Fruit fly (Drosophila melanogaster) whole organism, embryonic: ENCODE results near the gene ATPsynO.

ENCODE experiments used
- Ada2b ChIP-seq: fragments of 200-800 bp; sonication (Bioruptor generic); IDR thresholded peaks from 2 replicates; pipeline ENCODE4 v1.3.6; 2022; ENCODE audit warnings: missing biosample characterization, missing genetic modification characterization
- Awh ChIP-seq: fragments of 200-800 bp; sonication (Bioruptor generic); IDR thresholded peaks from 2 replicates; pipeline ENCODE4, ENCODE4 v1.3.6; 2022; ENCODE audit warnings: missing biosample characterization, missing genetic modification characterization
- B-H2 ChIP-seq: fragments of 200-800 bp; sonication (Bioruptor generic); optimal IDR thresholded peaks from 2 replicates; lab custom pipeline; 2018; ENCODE audit warnings: missing biosample characterization, mild to moderate bottlenecking, missing genetic modification characterization
- Bteb2 ChIP-seq: fragments of 200-800 bp; sonication (Bioruptor generic); optimal IDR thresholded peaks from 2 replicates; lab custom pipeline; 2016; ENCODE audit warnings: missing biosample characterization, missing genetic modification characterization
- CG10321 ChIP-seq: fragments of 200-800 bp; sonication (Bioruptor generic); IDR thresholded peaks from 2 replicates; pipeline ENCODE4 v1.3.6; 2022; ENCODE audit warnings: missing biosample characterization, missing genetic modification characterization
- CG10654 ChIP-seq: fragments of 200-800 bp; sonication (Bioruptor generic); optimal IDR thresholded peaks from 2 replicates; lab custom pipeline; 2016; ENCODE audit warnings: missing biosample characterization, missing genetic modification characterization
- CG11093 ChIP-seq: fragments of 200-800 bp; sonication (Bioruptor generic); IDR thresholded peaks from 3 replicates; pipeline ENCODE4 v1.3.6; 2022; ENCODE audit warnings: missing biosample characterization, missing genetic modification characterization
- CG14860 ChIP-seq: fragments of 200-800 bp; sonication (Bioruptor generic); IDR thresholded peaks from 3 replicates; pipeline ENCODE4 v1.3.6; 2022; ENCODE audit warnings: missing biosample characterization, missing genetic modification characterization; ENCODE audit not compliant: partially characterized antibody
- CG15479 ChIP-seq: fragments of 200-800 bp; sonication (Bioruptor generic); optimal IDR thresholded peaks from 3 replicates; lab custom pipeline; 2019; ENCODE audit warnings: missing biosample characterization, mild to moderate bottlenecking, missing genetic modification characterization, moderate library complexity
- CG1603 ChIP-seq: fragments of 200-800 bp; sonication (Bioruptor generic); optimal IDR thresholded peaks from 2 replicates; lab custom pipeline; 2019; ENCODE audit warnings: missing biosample characterization, mild to moderate bottlenecking, missing genetic modification characterization, moderate library complexity
- CG16779 ChIP-seq: fragments of 200-800 bp; sonication (Bioruptor generic); IDR thresholded peaks from 2 replicates; pipeline ENCODE4 v1.3.6; 2022; ENCODE audit warnings: missing biosample characterization, missing genetic modification characterization
- CG17829 ChIP-seq: fragments of 200-800 bp; optimal IDR thresholded peaks from 2 replicates; lab custom pipeline; 2019; ENCODE audit warnings: missing biosample characterization, mild to moderate bottlenecking, missing genetic modification characterization, moderate library complexity
- CG30020 ChIP-seq: fragments of 200-800 bp; optimal IDR thresholded peaks from 2 replicates; lab custom pipeline; 2019; ENCODE audit warnings: missing biosample characterization, mild to moderate bottlenecking, missing genetic modification characterization, moderate library complexity
- CG31441 ChIP-seq: fragments of 200-800 bp; sonication (Bioruptor generic); IDR thresholded peaks from 2 replicates; pipeline ENCODE4 v1.3.6; 2022; ENCODE audit warnings: missing biosample characterization, missing genetic modification characterization
- CG4424 ChIP-seq: fragments of 200-800 bp; sonication (Bioruptor generic); optimal IDR thresholded peaks from 3 replicates; lab custom pipeline; 2016; ENCODE audit warnings: missing biosample characterization, missing genetic modification characterization
- CG7271 ChIP-seq: fragments of 200-800 bp; sonication (Bioruptor generic); optimal IDR thresholded peaks from 2 replicates; lab custom pipeline; 2018; ENCODE audit warnings: missing biosample characterization, mild to moderate bottlenecking, missing genetic modification characterization, moderate library complexity
- CG7987 ChIP-seq: fragments of 200-800 bp; sonication (Bioruptor generic); optimal IDR thresholded peaks from 2 replicates; lab custom pipeline; 2018; ENCODE audit warnings: missing biosample characterization, mild to moderate bottlenecking, missing genetic modification characterization, moderate library complexity
- CG8290 ChIP-seq, 3 experiments: fragments of 200-800 bp; sonication (Bioruptor generic); optimal IDR thresholded peaks; 2 replicates each; lab custom pipeline; 2016 to 2019; ENCODE audit warnings: missing biosample characterization in 3 of 3, missing genetic modification characterization in 3 of 3, mild to moderate bottlenecking in 2 of 3, moderate library complexity in 1 of 3
- CG9876 ChIP-seq: fragments of 200-800 bp; sonication (Bioruptor generic); optimal IDR thresholded peaks from 2 replicates; lab custom pipeline; 2016; ENCODE audit warnings: missing biosample characterization, missing genetic modification characterization
- Chrac-16 ChIP-seq: fragments of 200-800 bp; sonication (Bioruptor generic); optimal IDR thresholded peaks from 3 replicates; lab custom pipeline; 2016; ENCODE audit warnings: missing biosample characterization, missing genetic modification characterization
- Dip2 ChIP-seq: fragments of 200-800 bp; sonication (Bioruptor generic); IDR thresholded peaks from 2 replicates; pipeline ENCODE4 v1.3.6; 2022; ENCODE audit warnings: missing biosample characterization, missing genetic modification characterization
- ERR ChIP-seq: fragments of 200-800 bp; sonication (Bioruptor generic); optimal IDR thresholded peaks from 2 replicates; lab custom pipeline; 2016; ENCODE audit warnings: missing biosample characterization, missing genetic modification characterization
- Ets65A ChIP-seq: fragments of 200-800 bp; sonication (Bioruptor generic); peaks from one replicate; lab custom pipeline; 2016; ENCODE audit warnings: missing biosample characterization, missing genetic modification characterization
- GATAe ChIP-seq: fragments of 200-800 bp; sonication (Bioruptor generic); conservative IDR thresholded peaks from 2 replicates; pipeline ENCODE4 v1.3.6; 2022; ENCODE audit warnings: missing biosample characterization, missing genetic modification characterization
- Hsf ChIP-seq: fragments of 200-800 bp; sonication (Bioruptor generic); optimal IDR thresholded peaks from 3 replicates; lab custom pipeline; 2016; ENCODE audit warnings: missing biosample characterization, missing genetic modification characterization
- MBD-R2 ChIP-seq: fragments of 200-800 bp; sonication (Bioruptor generic); IDR thresholded peaks from 2 replicates; pipeline ENCODE4 v1.3.6; 2022; ENCODE audit warnings: missing biosample characterization, missing genetic modification characterization
- Optix ChIP-seq: fragments of 200-800 bp; sonication (Bioruptor generic); IDR thresholded peaks from 3 replicates; pipeline ENCODE4 v1.3.6; 2022; ENCODE audit warnings: missing biosample characterization, missing genetic modification characterization
- abd-A ChIP-seq: fragments of 200-800 bp; sonication (Bioruptor generic); optimal IDR thresholded peaks from 3 replicates; lab custom pipeline; 2019; ENCODE audit warnings: missing biosample characterization, mild to moderate bottlenecking, missing genetic modification characterization, moderate library complexity
- chinmo ChIP-seq: fragments of 200-800 bp; sonication (Bioruptor generic); IDR thresholded peaks from 4 replicates; pipeline ENCODE4 v1.3.6; 2022; ENCODE audit warnings: missing biosample characterization, missing genetic modification characterization; ENCODE audit not compliant: partially characterized antibody
- crol ChIP-seq: fragments of 200-800 bp; sonication (Bioruptor generic); IDR thresholded peaks from 2 replicates; pipeline ENCODE4 v1.3.6; 2022; ENCODE audit warnings: missing biosample characterization, missing genetic modification characterization
- dmrt11E ChIP-seq: fragments of 200-800 bp; sonication (Bioruptor generic); optimal IDR thresholded peaks from 3 replicates; lab custom pipeline; 2018; ENCODE audit warnings: missing biosample characterization, mild to moderate bottlenecking, missing genetic modification characterization, moderate library complexity
- eve ChIP-seq, 2 experiments: fragments of >200 bp; optimal IDR thresholded peaks; 2 replicates each; lab custom pipeline; 2017; ENCODE audit warnings: missing biosample characterization in 2 of 2, missing genetic modification characterization in 2 of 2
- fu2 ChIP-seq: fragments of 200-800 bp; sonication (Bioruptor generic); optimal IDR thresholded peaks from 2 replicates; lab custom pipeline; 2016; ENCODE audit warnings: missing biosample characterization, missing genetic modification characterization
- knrl ChIP-seq: fragments of 200-800 bp; sonication (Bioruptor generic); IDR thresholded peaks from 3 replicates; pipeline ENCODE4 v1.3.6; 2022; ENCODE audit warnings: missing biosample characterization, missing genetic modification characterization; ENCODE audit not compliant: partially characterized antibody
- lab ChIP-seq: fragments of 200-800 bp; sonication (Bioruptor generic); optimal IDR thresholded peaks from 3 replicates; lab custom pipeline; 2017; ENCODE audit warnings: missing biosample characterization, missing genetic modification characterization, mild to moderate bottlenecking, moderate library complexity, missing genetic modification reagents
- lola ChIP-seq, 3 experiments: fragments of >200 bp in 2 of 3; fragments of 200-800 bp in 1 of 3; sonication (Bioruptor generic) in 1 of 3; optimal IDR thresholded peaks; 2 replicates each; lab custom pipeline; 2017 to 2019; ENCODE audit warnings: missing biosample characterization in 3 of 3, missing genetic modification characterization in 3 of 3, mild to moderate bottlenecking in 1 of 3, moderate library complexity in 1 of 3
- lov ChIP-seq, 2 experiments: fragments of 200-800 bp in 1 of 2; fragments of >200 bp in 1 of 2; sonication (Bioruptor generic) in 1 of 2; IDR thresholded peaks in 1 of 2; optimal IDR thresholded peaks in 1 of 2; 2 replicates in 1 of 2; 3 replicates in 1 of 2; pipeline versions ENCODE4 v1.3.6 to Lab custom; 2017 to 2022; ENCODE audit warnings: missing biosample characterization in 1 of 2, missing genetic modification characterization in 1 of 2
- p53 ChIP-seq: fragments of 200-800 bp; sonication (Bioruptor generic); optimal IDR thresholded peaks from 2 replicates; lab custom pipeline; 2016; ENCODE audit warnings: missing biosample characterization, missing genetic modification characterization
- peb ChIP-seq: fragments of 200-800 bp; sonication (Bioruptor generic); IDR thresholded peaks from 2 replicates; pipeline ENCODE4 v1.3.6; 2022; ENCODE audit warnings: missing biosample characterization, missing genetic modification characterization
- psq ChIP-seq: fragments of 200-800 bp; sonication (Bioruptor generic); optimal IDR thresholded peaks from 2 replicates; lab custom pipeline; 2017; ENCODE audit warnings: missing biosample characterization, missing genetic modification characterization
- run ChIP-seq: fragments of 200-800 bp; sonication (Bioruptor generic); optimal IDR thresholded peaks from 3 replicates; lab custom pipeline; 2018; ENCODE audit warnings: missing biosample characterization, mild to moderate bottlenecking, missing genetic modification characterization
- sisA ChIP-seq: fragments of 200-800 bp; sonication (Bioruptor generic); IDR thresholded peaks from 2 replicates; pipeline ENCODE4 v1.3.6; 2022; ENCODE audit warnings: missing biosample characterization, missing genetic modification characterization
- slp2 ChIP-seq: fragments of 200-800 bp; sonication (Bioruptor generic); optimal IDR thresholded peaks from 2 replicates; lab custom pipeline; 2016; ENCODE audit warnings: missing biosample characterization, missing genetic modification characterization
- stc ChIP-seq: fragments of 200-800 bp; sonication (Bioruptor generic); IDR thresholded peaks from 2 replicates; pipeline ENCODE4 v1.3.6; 2022; ENCODE audit warnings: missing biosample characterization, missing genetic modification characterization
- sug ChIP-seq: fragments of 200-800 bp; optimal IDR thresholded peaks from 2 replicates; lab custom pipeline; 2019; ENCODE audit warnings: missing biosample characterization, mild to moderate bottlenecking, missing genetic modification characterization, moderate library complexity
- tap ChIP-seq: fragments of 200-800 bp; optimal IDR thresholded peaks from 3 replicates; lab custom pipeline; 2019; ENCODE audit warnings: missing biosample characterization, mild to moderate bottlenecking, missing genetic modification characterization, moderate library complexity
- tgo ChIP-seq: fragments of 200-800 bp; sonication (Bioruptor generic); IDR thresholded peaks from 3 replicates; pipeline ENCODE4 v1.3.6; 2022; ENCODE audit warnings: missing biosample characterization, missing genetic modification characterization
- zfh1 ChIP-seq: fragments of 200-800 bp; sonication (Bioruptor generic); IDR thresholded peaks from 3 replicates; pipeline ENCODE4 v1.3.6; 2022; ENCODE audit warnings: missing biosample characterization, missing genetic modification characterization

The ATPsynO gene

dm6 chr3R:15218824-15219576, 46.4 kb upstream of the ATPsynO start, which contains the start of the genes SIDL and CG12241 (continued):
- TF ChIP-seq CG30020 (peak; percentile 42), Ada2b (peak; percentile 94), peb (GFP tag; lab: Robert Waterston, UW) (peak; percentile 80), CG14860 (GFP tag; lab: Robert Waterston, UW) (0 out of 3 replicates have a peak, but pooled peaks have one; percentile 22), knrl (GFP tag; lab: Robert Waterston, UW) (peak; percentile 16; the same call in 1 of the 3 replicates), CG10321 (GFP tag; lab: Robert Waterston, UW) (no peak), Chrac-16 (peak; percentile 63), CG31441 (peak; percentile 90), slp2 (peak; percentile 45), CG1603 (tag; lab: Kevin White, UChicago) (no peak), sug (peak; percentile 75), dmrt11E (peak; percentile 12), abd-A (tag; lab: Kevin White, UChicago) (no peak), p53 (GFP tag; lab: Kevin White, UChicago) (no peak), Hsf (GFP tag; lab: Kevin White, UChicago) (peak; percentile 72), CG16779 (GFP tag; lab: Robert Waterston, UW) (peak; percentile 81), fu2 (GFP tag; lab: Kevin White, UChicago) (peak; percentile 19), sisA (peak; percentile 91), tap (tag; lab: Kevin White, UChicago) (no peak), psq (peak; percentile 13), CG17829 (peak; percentile 86), lov (optimal IDR thresholded peaks at IDR 0.05; lab: Kevin White, UChicago) (no peak), lov (GFP tag; IDR thresholded peaks at IDR 0.05; lab: Robert Waterston, UW) (peak; percentile 88), ERR (GFP tag; lab: Kevin White, UChicago) (peak; percentile 77), Bteb2 (GFP tag; lab: Kevin White, UChicago) (peak; percentile 63), Dip2 (GFP tag; lab: Robert Waterston, UW) (0 out of 2 replicates have a peak, but pooled peaks have one; percentile 44), eve (GFP tag; optimal IDR thresholded peaks at IDR 0.05; lab: Kevin White, UChicago) (no peak), run (tag; lab: Kevin White, UChicago) (no peak), B-H2 (GFP tag; lab: Kevin White, UChicago) (peak; percentile 32), crol (GFP tag; lab: Robert Waterston, UW) (peak; percentile 31; the same call in 1 of the 2 replicates), CG8290 (GFP tag; optimal IDR thresholded peaks at IDR 0.05; lab: Kevin White, UChicago) (no peak), CG8290 (tag; optimal IDR thresholded peaks at IDR 0.05; lab: Kevin White, UChicago) (no peak), lola (GFP tag; optimal IDR thresholded peaks at IDR 0.05; lab: Kevin White, UChicago) (peak in 1 of 3 experiments; percentile 45), Awh (GFP tag; lab: Robert Waterston, UW) (peak; percentile 88), Optix (peak; percentile 23; the same call in 1 of the 3 replicates), chinmo (GFP tag; lab: Robert Waterston, UW) (no peak), Ets65A (GFP tag; lab: Kevin White, UChicago) (peak; percentile 98), CG9876 (no peak), CG10654 (GFP tag; lab: Kevin White, UChicago) (peak; percentile 71), tgo (GFP tag; lab: Robert Waterston, UW) (peak; percentile 96), stc (GFP tag; lab: Robert Waterston, UW) (peak; percentile 91), lab (GFP tag; lab: Kevin White, UChicago) (no peak), zfh1 (peak; percentile 94), CG4424 (peak; percentile 79), GATAe (GFP tag; lab: Robert Waterston, UW) (peak; percentile 84), CG11093 (GFP tag; lab: Robert Waterston, UW) (peak; percentile 91), MBD-R2 (GFP tag; lab: Robert Waterston, UW) (peak; percentile 92), CG7271 (tag; lab: Kevin White, UChicago) (peak; percentile 31), CG7987 (no peak), CG15479 (GFP tag; lab: Kevin White, UChicago) (peak; percentile 25)
